Worm (Caenorhabditis elegans): ENCODE data around the gene srt-36.

DNA sequence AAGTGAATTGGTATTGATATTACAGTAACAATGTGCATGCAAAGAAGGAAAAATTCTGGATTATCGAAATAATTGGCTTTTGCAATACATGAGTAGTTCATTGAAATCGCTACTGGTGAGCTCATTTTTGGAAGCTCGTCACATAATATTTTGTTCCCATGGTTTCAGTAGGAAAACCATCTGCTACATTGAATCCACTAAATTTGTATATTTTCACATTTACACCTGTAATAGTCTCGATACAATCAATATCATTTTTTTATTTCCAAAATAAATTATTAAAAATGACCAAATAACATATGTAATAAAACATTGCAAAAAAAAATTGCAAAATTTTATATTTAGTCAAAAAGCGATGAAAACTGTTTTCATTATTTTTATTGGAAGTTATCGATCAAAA is 46.9 kb upstream of the srt-36 start, which contains the start of gene srh-192:
- TF ChIP-seq elt-3 (tag; optimal IDR thresholded peaks at IDR 0.05) (no peak), R02D3.7 (tag; optimal IDR thresholded peaks at IDR 0.05) (no peak), fos-1 (tag; optimal IDR thresholded peaks at IDR 0.05) (no peak), snpc-4 (tag; optimal IDR thresholded peaks at IDR 0.05) (no peak), gmeb-1 (tag; optimal IDR thresholded peaks at IDR 0.05) (no peak), nhr-23 (tag; optimal IDR thresholded peaks at IDR 0.05) (no peak), ZK546.5 (tag; optimal IDR thresholded peaks at IDR 0.05) (no peak)
